Fruit fly (Drosophila melanogaster) whole organism, wandering third instar larva: ENCODE data around the gene foi.

Experiments used
- CG32264 ChIP-seq: fragments of 200-800 bp; sonication (Bioruptor generic); optimal IDR thresholded peaks from 2 replicates; lab custom pipeline; 2016; ENCODE audit warnings: missing biosample characterization, missing genetic modification characterization
- Hnf4 ChIP-seq: fragments of 200-800 bp; sonication (Bioruptor generic); optimal IDR thresholded peaks from 2 replicates; lab custom pipeline; 2016; ENCODE audit warnings: missing biosample characterization, mild to moderate bottlenecking, missing genetic modification characterization
- Rel ChIP-seq, 2 experiments: fragments of 200-800 bp; sonication (Bioruptor generic) in 1 of 2; optimal IDR thresholded peaks; 2 replicates in 1 of 2; 3 replicates in 1 of 2; lab custom pipeline; 2016 to 2019; ENCODE audit warnings: mild to moderate bottlenecking in 2 of 2, missing biosample characterization in 2 of 2, missing genetic modification characterization in 2 of 2, moderate library complexity in 1 of 2
- br ChIP-seq: fragments of 200-800 bp; sonication (Bioruptor generic); optimal IDR thresholded peaks from 2 replicates; lab custom pipeline; 2016; ENCODE audit warnings: missing biosample characterization, missing genetic modification characterization
- h ChIP-seq: fragments of 200-800 bp; sonication (Bioruptor generic); optimal IDR thresholded peaks from 3 replicates; lab custom pipeline; 2016; ENCODE audit warnings: missing biosample characterization, mild to moderate bottlenecking, missing genetic modification characterization
- jim ChIP-seq: fragments of 175-275, 200-325 bp; sonication (Bioruptor generic); optimal IDR thresholded peaks from 2 replicates; lab custom pipeline; 2016; ENCODE audit warnings: missing biosample characterization, mild to moderate bottlenecking, missing genetic modification characterization
- pan ChIP-seq: fragments of >200 bp; optimal IDR thresholded peaks from 2 replicates; lab custom pipeline; 2017
- psq ChIP-seq: fragments of 200-800 bp; sonication (Bioruptor generic); optimal IDR thresholded peaks from 3 replicates; lab custom pipeline; 2017; ENCODE audit warnings: missing biosample characterization, mild to moderate bottlenecking, missing genetic modification characterization, moderate library complexity
- sage ChIP-seq: fragments of 200-800 bp; sonication (Bioruptor generic); optimal IDR thresholded peaks from 2 replicates; lab custom pipeline; 2016; ENCODE audit warnings: missing biosample characterization, mild to moderate bottlenecking, missing genetic modification characterization
- tai ChIP-seq: sonication (Bioruptor generic); optimal IDR thresholded peaks from 2 replicates; lab custom pipeline; 2016; ENCODE audit warnings: missing biosample characterization, missing genetic modification characterization

- TF ChIP-seq jim (GFP tag; lab: Kevin White, UChicago) = no peak
- TF ChIP-seq br = no peak
- TF ChIP-seq pan (lab: Kevin White, UChicago) = no peak
- peak; percentile 3 for TF ChIP-seq h
- no peak for TF ChIP-seq sage
- no peak for TF ChIP-seq psq
- no peak for TF ChIP-seq CG32264
- no peak for TF ChIP-seq tai (GFP tag; lab: Kevin White, UChicago)
- TF ChIP-seq Hnf4 (GFP tag; lab: Kevin White, UChicago) = no peak
- TF ChIP-seq Rel (GFP tag; optimal IDR thresholded peaks at IDR 0.05; lab: Kevin White, UChicago) = no peak
- TF ChIP-seq Rel (tag; optimal IDR thresholded peaks at IDR 0.05; lab: Kevin White, UChicago) = peak; percentile 45
These were observed 20.4 kb downstream of the foi start for dm6 chr3L:8545473-8545872.
